Worm (Caenorhabditis elegans): ENCODE results near the gene F37C12.14.

Gene F37C12.14

DNA sequence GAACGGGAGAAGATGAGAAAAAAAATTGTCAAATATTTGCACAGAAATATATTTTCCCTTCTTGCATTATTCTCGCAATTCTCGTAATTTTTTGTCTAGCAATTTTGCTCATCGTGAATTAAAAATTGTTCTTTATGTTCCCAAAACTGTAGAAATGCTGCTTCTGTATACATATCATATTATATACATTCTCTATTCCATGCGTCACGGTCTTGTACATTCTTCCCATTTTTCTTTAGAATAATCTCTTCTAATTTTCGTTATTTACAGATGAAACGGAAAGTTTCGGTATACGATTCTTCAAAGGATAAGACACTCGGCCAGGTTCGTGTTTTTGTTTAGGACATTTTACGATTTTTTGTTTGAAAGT lies 17.8 kb downstream of the F37C12.14 start, which contains the start of gene acs-4:
acs-4 (plus strand) TSS at position 271 of the 370 bp plus-strand sequence.
- TF ChIP-seq unc-62 (GFP tag; optimal IDR thresholded peaks at IDR 0.05): no peak

DNA sequence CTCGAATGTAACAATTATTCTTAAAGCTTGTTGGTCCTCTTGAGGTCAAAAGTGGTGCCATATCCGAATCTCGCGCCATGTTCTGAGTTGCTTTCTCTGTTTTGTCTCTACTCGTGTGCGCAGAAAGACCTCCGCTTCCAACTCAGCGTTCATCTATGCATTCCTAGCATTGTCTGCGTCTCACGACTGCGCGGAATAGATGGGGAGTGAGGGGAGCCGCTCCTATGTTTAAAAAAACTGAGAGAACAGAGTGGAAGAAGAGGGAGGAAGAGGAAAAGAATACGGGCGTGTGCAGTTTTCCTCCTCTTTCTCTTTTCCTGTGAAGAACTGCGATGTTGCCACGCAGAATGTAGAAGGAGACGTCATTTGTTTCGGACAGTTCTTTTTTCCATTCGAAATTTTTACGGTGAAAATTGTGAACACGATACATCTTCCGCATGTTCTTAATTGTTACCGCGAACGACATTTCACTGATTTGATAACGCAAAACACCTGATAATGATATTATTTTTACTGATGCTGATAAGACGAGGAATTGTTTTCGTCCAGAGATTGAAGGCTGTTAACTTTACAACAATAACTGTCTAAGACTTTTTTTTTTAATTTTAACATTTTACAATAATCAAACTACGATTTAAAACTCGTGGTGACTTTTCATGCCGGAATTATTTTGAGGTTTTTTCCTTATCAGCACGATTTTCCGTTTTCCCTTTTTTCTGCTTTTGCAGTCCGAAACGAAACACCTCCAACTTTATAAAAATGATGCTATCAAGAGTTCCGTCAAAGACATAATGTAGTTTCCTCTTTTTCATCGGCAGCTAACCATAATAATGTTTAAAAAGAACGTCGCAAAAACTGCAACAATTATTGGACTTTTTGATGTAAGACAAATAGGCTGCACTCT lies 18.5 kb downstream of the F37C12.14 start:
- no peak for TF ChIP-seq unc-62 (GFP tag; optimal IDR thresholded peaks at IDR 0.05)

ce11 chrIII:7165816-7166229 lies 19.6 kb downstream of the F37C12.14 start:
- no peak for TF ChIP-seq unc-62 (GFP tag; optimal IDR thresholded peaks at IDR 0.05)

DNA sequence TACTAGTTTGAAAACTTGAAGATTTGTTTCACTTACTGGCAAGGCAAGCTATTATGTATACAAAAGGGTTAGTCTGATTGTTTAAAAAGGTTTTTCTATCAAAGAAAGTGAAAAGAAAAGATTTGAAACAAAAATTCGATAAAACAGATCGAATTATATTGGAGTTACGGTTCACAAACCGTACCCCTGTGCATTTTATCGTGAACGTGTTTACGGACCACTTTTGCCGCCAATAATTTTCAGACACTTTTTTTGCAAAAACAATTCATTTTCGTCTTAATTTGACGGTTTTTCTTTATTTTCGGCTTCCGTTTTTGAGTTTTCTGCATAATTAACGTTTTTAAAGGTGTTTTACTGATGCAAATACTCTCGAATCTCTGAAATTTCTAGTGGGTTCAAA lies 20.1 kb downstream of the F37C12.14 start:
- TF ChIP-seq unc-62 (GFP tag; optimal IDR thresholded peaks at IDR 0.05): no peak

DNA sequence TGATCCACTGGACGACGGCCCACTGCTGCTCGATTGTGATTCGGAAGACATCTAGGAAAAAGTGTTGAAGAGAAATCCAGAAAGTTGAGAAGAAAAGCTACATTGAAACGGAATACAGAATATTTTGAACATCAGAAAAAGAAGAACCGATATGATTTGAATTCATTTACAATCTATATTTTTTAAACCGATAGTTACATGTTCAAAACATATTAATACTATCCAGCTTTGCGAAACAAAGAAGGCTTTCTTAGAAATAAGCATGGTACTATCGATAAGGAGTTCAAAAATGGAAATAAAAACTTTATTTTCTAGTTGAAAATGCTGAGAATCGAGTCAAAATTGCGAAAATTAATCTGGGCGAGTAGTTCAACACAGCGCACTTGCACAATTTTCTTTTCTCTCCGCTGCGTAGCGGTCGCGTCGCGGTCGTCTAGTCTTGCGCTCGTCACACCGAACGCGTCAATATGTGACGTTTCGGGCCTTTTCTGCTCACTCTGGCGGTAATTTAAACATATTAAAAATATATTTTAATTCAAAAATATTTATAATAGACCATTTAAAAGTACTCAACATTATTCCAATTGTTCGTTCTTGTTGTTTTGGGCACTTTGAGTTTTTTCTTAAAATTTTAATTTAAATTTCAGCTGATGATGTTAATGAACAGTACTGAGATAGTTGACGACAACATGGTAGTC lies 23.2 kb downstream of the F37C12.14 start, which contains the start of the genes syf-2 and K04G7.1:
syf-2 (minus strand) TSS at position 51 of the 698 bp plus-strand sequence.
K04G7.1 (plus strand) TSS at position 648 of the 698 bp plus-strand sequence.
- no peak for TF ChIP-seq unc-62 (GFP tag; optimal IDR thresholded peaks at IDR 0.05)

DNA sequence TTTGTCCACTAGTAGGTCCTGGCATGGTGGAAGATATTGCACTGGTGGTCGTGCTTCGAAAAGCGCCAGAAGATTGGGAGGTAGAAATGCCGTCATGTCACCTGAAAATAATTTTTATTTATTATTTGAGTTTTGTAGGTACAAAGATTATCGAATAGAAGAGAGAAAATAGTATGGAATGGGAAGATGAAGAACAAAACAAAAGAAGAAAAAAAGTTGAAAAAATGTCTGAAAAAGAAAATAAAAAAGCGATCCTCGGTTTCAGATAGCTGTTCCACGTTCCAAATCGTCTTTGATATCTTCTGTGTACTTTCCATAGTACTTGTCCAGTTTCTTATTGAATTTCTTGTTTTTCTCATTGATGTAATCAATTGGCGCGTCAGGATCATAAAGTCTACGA lies 24.3 kb downstream of the F37C12.14 start, which contains the start of gene rnp-7:
rnp-7 (minus strand) TSS at position 101 of the 400 bp plus-strand sequence.
- no peak for TF ChIP-seq unc-62 (GFP tag; optimal IDR thresholded peaks at IDR 0.05)

- TF ChIP-seq unc-62 (GFP tag; optimal IDR thresholded peaks at IDR 0.05): no peak
These were observed 26.1 kb downstream of the F37C12.14 start for ce11 chrIII:7159246-7159645.

ce11 chrIII:7158709-7159108 lies 26.7 kb downstream of the F37C12.14 start, which contains the start of gene nuo-4:
TSS of gene nuo-4 (minus strand) at chrIII:7158809.
- no peak for TF ChIP-seq unc-62 (GFP tag; optimal IDR thresholded peaks at IDR 0.05)

- TF ChIP-seq unc-62 (GFP tag; optimal IDR thresholded peaks at IDR 0.05): no peak
These were observed 29.7 kb downstream of the F37C12.14 start for ce11 chrIII:7155631-7156030.

DNA sequence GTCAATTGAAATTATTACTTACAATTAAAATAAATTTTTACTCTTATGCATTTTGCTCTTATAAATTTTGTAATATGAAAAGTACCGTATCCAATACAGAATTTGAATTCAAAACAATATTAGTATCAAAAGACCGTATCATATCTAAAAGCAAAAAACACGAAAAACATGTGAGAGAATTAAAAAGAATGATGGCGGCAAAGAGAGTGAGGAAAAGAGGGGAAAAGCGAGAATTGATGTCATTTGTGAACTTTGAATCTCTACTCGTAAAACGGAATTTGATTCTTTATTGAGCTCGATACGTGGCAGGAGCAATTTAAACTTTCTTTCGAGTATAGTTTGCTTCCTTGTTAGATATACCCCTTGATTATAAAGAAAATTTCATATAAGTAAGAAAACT lies 30.8 kb downstream of the F37C12.14 start:
- no peak for TF ChIP-seq unc-62 (GFP tag; optimal IDR thresholded peaks at IDR 0.05)

ce11 chrIII:7153747-7154238 lies 31.6 kb downstream of the F37C12.14 start, which contains the start of gene ogt-1:
TSS of gene ogt-1 (minus strand) at chrIII:7153797.
- no peak for TF ChIP-seq unc-62 (GFP tag; optimal IDR thresholded peaks at IDR 0.05)

DNA sequence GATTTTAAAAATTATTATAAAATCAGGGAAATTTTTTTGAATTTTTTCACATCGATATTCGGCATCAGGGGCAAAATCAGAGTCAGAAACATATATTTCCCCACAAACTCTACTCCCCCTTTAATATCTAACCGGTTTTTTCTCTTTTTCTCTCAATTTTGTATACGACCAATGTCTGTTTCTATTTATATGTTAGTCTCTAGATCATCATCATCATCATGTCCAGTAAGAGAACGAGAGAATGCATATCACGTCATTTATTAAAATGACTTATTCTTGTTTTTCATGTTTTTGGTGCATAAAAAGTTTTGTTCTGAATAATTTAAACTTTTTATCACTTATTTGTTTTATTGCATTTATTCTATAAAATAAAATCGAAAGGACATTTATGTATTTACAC lies 32.8 kb downstream of the F37C12.14 start:
- no peak for TF ChIP-seq unc-62 (GFP tag; optimal IDR thresholded peaks at IDR 0.05)

- TF ChIP-seq unc-62 (GFP tag; optimal IDR thresholded peaks at IDR 0.05): no peak
These were observed 35.2 kb downstream of the F37C12.14 start for ce11 chrIII:7150162-7150561.

- TF ChIP-seq unc-62 (GFP tag; optimal IDR thresholded peaks at IDR 0.05): no peak
These were observed 37.2 kb downstream of the F37C12.14 start for ce11 chrIII:7148191-7148590.

ce11 chrIII:7146341-7146740 lies 39.0 kb downstream of the F37C12.14 start:
- no peak for TF ChIP-seq unc-62 (GFP tag; optimal IDR thresholded peaks at IDR 0.05)

DNA sequence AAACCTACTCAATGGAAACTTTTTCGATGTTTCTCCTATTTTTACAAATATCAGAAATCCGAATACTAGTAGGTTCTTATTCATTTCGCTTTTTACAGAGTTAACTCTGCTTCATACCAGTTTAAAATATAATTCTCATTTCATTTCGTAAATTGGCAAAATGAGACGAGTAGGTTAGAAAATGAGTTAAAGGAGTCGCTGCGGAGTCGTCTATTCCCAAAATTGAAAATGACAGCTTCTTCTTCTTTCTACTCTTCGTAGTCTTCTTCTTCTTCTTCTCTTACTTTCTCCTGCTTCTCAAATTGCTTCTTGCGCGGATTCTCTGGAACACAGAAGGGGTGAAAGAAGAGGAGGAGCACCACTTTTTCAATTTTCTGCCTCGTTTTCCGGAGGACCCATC lies 40.6 kb downstream of the F37C12.14 start, which contains the start of gene glr-2:
glr-2 (minus strand) TSS at position 211 of the 400 bp plus-strand sequence.
- TF ChIP-seq unc-62 (GFP tag; optimal IDR thresholded peaks at IDR 0.05): no peak

Measured in whole organism, dauer.